Fruit fly (Drosophila melanogaster): ENCODE results near the gene Naa40.

Gene Naa40

dm6 chr3R:29771645-29772089 lies 46.9 kb upstream of the Naa40 start (continued):
- TF ChIP-seq CG34376 (GFP tag; optimal IDR thresholded peaks at IDR 0.05) (no peak), schlank (tag; optimal IDR thresholded peaks at IDR 0.05) (no peak), so (GFP tag; IDR thresholded peaks at IDR 0.05) (peak; percentile 51; the same call in 1 of the 3 replicates), CG13775 (GFP tag; optimal IDR thresholded peaks at IDR 0.05) (no peak), CG14710 (tag; optimal IDR thresholded peaks at IDR 0.05) (no peak), Stat92E (GFP tag; optimal IDR thresholded peaks at IDR 0.05) (peak in 1 of 3 experiments; percentile 85), CG14667 (GFP tag; IDR thresholded peaks at IDR 0.05) (no peak), org-1 (GFP tag; optimal IDR thresholded peaks at IDR 0.05) (no peak), NC2α (GFP tag; optimal IDR thresholded peaks at IDR 0.05) (no peak), Chrac-16 (GFP tag; optimal IDR thresholded peaks at IDR 0.05) (no peak), CG32767 (GFP tag; IDR thresholded peaks at IDR 0.05) (peak; percentile 31; the same call in 1 of the 2 replicates), dpn (GFP tag; optimal IDR thresholded peaks at IDR 0.05) (no peak), gce (GFP tag; IDR thresholded peaks at IDR 0.05) (0 out of 3 replicates have a peak, but pooled peaks have one; percentile 38), slbo (GFP tag; IDR thresholded peaks at IDR 0.05) (no peak), Fer3 (tag; optimal IDR thresholded peaks at IDR 0.05) (no peak), gcm2 (GFP tag; optimal IDR thresholded peaks at IDR 0.05) (no peak), sens (GFP tag) (no peak), CG30020 (tag; optimal IDR thresholded peaks at IDR 0.05) (no peak), CG1233 (GFP tag; optimal IDR thresholded peaks at IDR 0.05) (no peak), BtbVII (GFP tag; optimal IDR thresholded peaks at IDR 0.05) (peak; percentile 6), Ets97D (GFP tag; optimal IDR thresholded peaks at IDR 0.05) (no peak), CG7987 (GFP tag; optimal IDR thresholded peaks at IDR 0.05) (no peak), inv (GFP tag; IDR thresholded peaks at IDR 0.05; ENCODE audit: partially characterized antibody) (peak; percentile 33; the same call in 1 of the 2 replicates), kay (GFP tag; optimal IDR thresholded peaks at IDR 0.05) (peak; percentile 99), insv (GFP tag; optimal IDR thresholded peaks at IDR 0.05) (peak in 1 of 2 experiments; percentile 65), yki (optimal IDR thresholded peaks at IDR 0.05) (no peak)

DNA sequence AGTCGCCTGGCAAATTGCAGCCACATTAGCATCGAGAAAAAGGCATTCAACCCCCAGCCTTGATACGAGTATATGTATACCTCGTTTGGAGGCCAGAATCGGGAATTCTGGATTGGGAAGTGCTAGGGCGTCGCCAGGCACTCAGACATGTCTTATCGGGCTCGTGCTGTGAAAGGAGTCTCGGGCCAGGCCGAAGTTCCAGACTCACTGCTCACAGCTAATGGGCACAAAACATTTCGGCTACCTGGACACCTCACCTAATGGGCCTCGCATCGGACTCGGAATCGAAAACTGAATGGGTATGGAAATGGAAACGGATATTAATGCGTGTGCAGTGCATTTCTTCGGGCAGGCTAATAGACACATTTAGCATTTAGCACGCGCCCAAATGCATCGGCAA lies 46.2 kb upstream of the Naa40 start:
- no peak for TF ChIP-seq CG31441 (GFP tag; IDR thresholded peaks at IDR 0.05)
- TF ChIP-seq z (GFP tag; IDR thresholded peaks at IDR 0.05): peak; percentile 48; the same call in 2 of the 3 replicates
- no peak for TF ChIP-seq prd (optimal IDR thresholded peaks at IDR 0.05)
- TF ChIP-seq prd (GFP tag; IDR thresholded peaks at IDR 0.05): 0 out of 3 replicates have a peak, but pooled peaks have one; percentile 13
- no peak for TF ChIP-seq CG6654 (GFP tag; optimal IDR thresholded peaks at IDR 0.05)
- peak; percentile 91 for TF ChIP-seq zen (tag; optimal IDR thresholded peaks at IDR 0.05)
- peak; percentile 10 for TF ChIP-seq Deaf1 (tag; optimal IDR thresholded peaks at IDR 0.05)
- TF ChIP-seq NC2α (GFP tag; optimal IDR thresholded peaks at IDR 0.05): no peak
- TF ChIP-seq CG11093 (GFP tag; IDR thresholded peaks at IDR 0.05): no peak
- 0 out of 2 replicates have a peak, but pooled peaks have one; percentile 16 for TF ChIP-seq rib (GFP tag; IDR thresholded peaks at IDR 0.05)
- no peak for TF ChIP-seq phol (tag; optimal IDR thresholded peaks at IDR 0.05)
- no peak for TF ChIP-seq CG3847 (GFP tag; IDR thresholded peaks at IDR 0.05)
- TF ChIP-seq Ets65A (GFP tag): peak; percentile 66
- peak; percentile 11 for TF ChIP-seq D (optimal IDR thresholded peaks at IDR 0.05)
- no peak for TF ChIP-seq D (GFP tag; optimal IDR thresholded peaks at IDR 0.05)
- 0 out of 3 replicates have a peak, but pooled peaks have one; percentile 20 for TF ChIP-seq Opbp (GFP tag; IDR thresholded peaks at IDR 0.05; ENCODE audit: partially characterized antibody)
- peak; percentile 54 for TF ChIP-seq CG13894 (tag; optimal IDR thresholded peaks at IDR 0.05)
- no peak for TF ChIP-seq ATbp (GFP tag; optimal IDR thresholded peaks at IDR 0.05)
